Fruit fly (Drosophila melanogaster): ENCODE data around the gene CG2224.

- no peak for TF ChIP-seq CTCF (optimal IDR thresholded peaks at IDR 0.05)
- TF ChIP-seq CG8478 (optimal IDR thresholded peaks at IDR 0.05), result no peak
These were observed 6.8 kb upstream of the CG2224 start, which contains the start of gene PH4alphaEFB for dm6 chr3R:30465775-30466494.

Measured in S2 (cell line).